Fruit fly (Drosophila melanogaster) Kc167 (cell line): ENCODE data around the gene CG11608.

ENCODE experiments used
- Myc ChIP-seq: fragments of >200 bp; optimal IDR thresholded peaks from 2 replicates; lab custom pipeline; 2017; ENCODE audit warnings: missing external identifiers
- Sin3A ChIP-seq: fragments of >200 bp; optimal IDR thresholded peaks from 2 replicates; lab custom pipeline; 2018; ENCODE audit warnings: missing external identifiers
- h ChIP-seq: fragments of >200 bp; optimal IDR thresholded peaks from 3 replicates; lab custom pipeline; 2018; ENCODE audit warnings: missing external identifiers
- psq ChIP-seq: fragments of >200 bp; optimal IDR thresholded peaks from 2 replicates; lab custom pipeline; 2017; ENCODE audit warnings: missing external identifiers
- ttk ChIP-seq: sonication (Bioruptor generic); optimal IDR thresholded peaks from 2 replicates; lab custom pipeline; 2017; ENCODE audit warnings: missing external identifiers

dm6 chr3R:12647348-12647747, 9.1 kb downstream of the CG11608 start:
- no peak for TF ChIP-seq h (lab: Kevin White, UChicago)
- TF ChIP-seq Myc, result no peak
- TF ChIP-seq Sin3A (lab: Kevin White, UChicago), result no peak
- TF ChIP-seq ttk (lab: Kevin White, UChicago), result no peak
- no peak for TF ChIP-seq psq (lab: Kevin White, UChicago)
